Worm (Caenorhabditis elegans) whole organism, late embryonic: ENCODE data around the gene rpl-2.

Experiments
- F13H6.1 ChIP-seq: sonication (generic microtip); optimal IDR thresholded peaks from 2 replicates; lab custom pipeline; 2016; ENCODE audit warnings: missing genetic modification characterization, missing compliant biosample characterization
- ahr-1 ChIP-seq: sonication (generic microtip); optimal IDR thresholded peaks from 2 replicates; lab custom pipeline; 2016; ENCODE audit warnings: missing genetic modification characterization, missing compliant biosample characterization
- ceh-14 ChIP-seq: sonication (generic microtip); optimal IDR thresholded peaks from 2 replicates; lab custom pipeline; 2016; ENCODE audit warnings: missing genotype, missing genetic modification characterization, missing compliant biosample characterization
- ceh-19 ChIP-seq: fragments of 200-800 bp; sonication (Bioruptor generic); optimal IDR thresholded peaks from 2 replicates; lab custom pipeline; 2018; ENCODE audit warnings: mild to moderate bottlenecking, missing genetic modification characterization, missing compliant biosample characterization
- ceh-22 ChIP-seq: sonication (generic microtip); optimal IDR thresholded peaks from 2 replicates; lab custom pipeline; 2017; ENCODE audit warnings: missing biosample characterization, missing genetic modification characterization
- ceh-30 ChIP-seq: fragments of 150-350 bp; optimal IDR thresholded peaks from 2 replicates; lab custom pipeline; 2014; ENCODE audit warnings: missing biosample characterization, missing genetic modification characterization
- ceh-31 ChIP-seq: sonication (generic microtip); optimal IDR thresholded peaks from 2 replicates; lab custom pipeline; 2016; ENCODE audit warnings: missing genetic modification characterization, missing compliant biosample characterization
- ceh-34 ChIP-seq: sonication (generic microtip); optimal IDR thresholded peaks from 2 replicates; lab custom pipeline; 2016; ENCODE audit warnings: mild to moderate bottlenecking, missing genetic modification characterization, missing compliant biosample characterization
- ceh-45 ChIP-seq: fragments of 200-800 bp; sonication (Bioruptor generic); IDR thresholded peaks from 2 replicates; pipeline ENCODE4 v1.3.6; 2022; ENCODE audit warnings: missing genetic modification reagents, missing genetic modification characterization, missing compliant biosample characterization
- ceh-6 ChIP-seq: fragments of 200-800 bp; sonication (Bioruptor generic); optimal IDR thresholded peaks from 2 replicates; lab custom pipeline; 2018; ENCODE audit warnings: mild to moderate bottlenecking, missing genetic modification characterization, missing compliant biosample characterization
- ceh-9 ChIP-seq: sonication (generic microtip); optimal IDR thresholded peaks from 2 replicates; lab custom pipeline; 2016; ENCODE audit warnings: mild to moderate bottlenecking, missing genetic modification characterization, inconsistent platforms, missing compliant biosample characterization
- elt-2 ChIP-seq: sonication (generic microtip); optimal IDR thresholded peaks from 2 replicates; lab custom pipeline; 2016; ENCODE audit warnings: missing genetic modification reagents, missing genetic modification characterization, missing compliant biosample characterization
- ets-4 ChIP-seq: sonication (generic microtip); optimal IDR thresholded peaks from 2 replicates; lab custom pipeline; 2016; ENCODE audit warnings: missing genetic modification characterization, missing compliant biosample characterization
- fax-1 ChIP-seq: sonication (generic microtip); optimal IDR thresholded peaks from 2 replicates; lab custom pipeline; 2016; ENCODE audit warnings: missing genotype, missing genetic modification characterization, missing compliant biosample characterization
- fkh-6 ChIP-seq: sonication (generic microtip); optimal IDR thresholded peaks from 2 replicates; lab custom pipeline; 2016; ENCODE audit warnings: missing genetic modification characterization, missing compliant biosample characterization
- gmeb-2 ChIP-seq: sonication (generic microtip); optimal IDR thresholded peaks from 2 replicates; lab custom pipeline; 2016; ENCODE audit warnings: missing genetic modification characterization, inconsistent platforms, missing compliant biosample characterization
- hlh-15 ChIP-seq: sonication (generic microtip); optimal IDR thresholded peaks from 2 replicates; lab custom pipeline; 2016; ENCODE audit warnings: missing genetic modification characterization, missing compliant biosample characterization
- hlh-30 ChIP-seq: sonication (generic microtip); optimal IDR thresholded peaks from 2 replicates; lab custom pipeline; 2017; ENCODE audit warnings: antibody characterized with exemption, missing genetic modification characterization, missing compliant biosample characterization; ENCODE audit not compliant: insufficient read depth
- hlh-8 ChIP-seq: sonication (generic microtip); optimal IDR thresholded peaks from 2 replicates; lab custom pipeline; 2016; ENCODE audit warnings: missing genotype, missing genetic modification characterization, missing compliant biosample characterization
- lim-6 ChIP-seq: sonication (generic microtip); optimal IDR thresholded peaks from 2 replicates; lab custom pipeline; 2016; ENCODE audit warnings: missing genetic modification characterization, missing compliant biosample characterization
- madf-2 ChIP-seq: sonication (generic microtip); optimal IDR thresholded peaks from 2 replicates; lab custom pipeline; 2017; ENCODE audit warnings: missing genetic modification characterization, missing compliant biosample characterization
- nfya-1 ChIP-seq: sonication (generic microtip); optimal IDR thresholded peaks from 2 replicates; lab custom pipeline; 2017; ENCODE audit warnings: missing genetic modification characterization, mild to moderate bottlenecking, missing compliant biosample characterization, antibody characterized with exemption, moderate library complexity
- nhr-11 ChIP-seq: fragments of 150-350 bp; optimal IDR thresholded peaks from 2 replicates; lab custom pipeline; 2014; ENCODE audit warnings: missing biosample characterization, missing genetic modification characterization
- pag-3 ChIP-seq: sonication (generic microtip); optimal IDR thresholded peaks from 2 replicates; lab custom pipeline; 2016; ENCODE audit warnings: missing compliant biosample characterization, missing genetic modification characterization, borderline replicate concordance
- pax-1 ChIP-seq: fragments of 150-350 bp; optimal IDR thresholded peaks from 2 replicates; lab custom pipeline; 2014; ENCODE audit warnings: missing biosample characterization, missing genetic modification characterization
- pha-2 ChIP-seq: sonication (generic microtip); optimal IDR thresholded peaks from 2 replicates; lab custom pipeline; 2017; ENCODE audit warnings: mild to moderate bottlenecking, missing genetic modification characterization, missing compliant biosample characterization
- pros-1 ChIP-seq: fragments of 150-350 bp; optimal IDR thresholded peaks from 2 replicates; lab custom pipeline; 2014; ENCODE audit warnings: missing biosample characterization, missing genetic modification reagents, missing genetic modification characterization
- rnt-1 ChIP-seq: sonication (generic microtip); optimal IDR thresholded peaks from 2 replicates; lab custom pipeline; 2016; ENCODE audit warnings: missing genetic modification characterization, missing compliant biosample characterization
- sox-4 ChIP-seq: sonication (generic microtip); optimal IDR thresholded peaks from 2 replicates; lab custom pipeline; 2017; ENCODE audit warnings: mild to moderate bottlenecking, missing genetic modification characterization, inconsistent platforms, missing compliant biosample characterization
- syd-9 ChIP-seq: sonication (generic microtip); optimal IDR thresholded peaks from 2 replicates; lab custom pipeline; 2016; ENCODE audit warnings: mild to moderate bottlenecking, missing genetic modification characterization, moderate library complexity, missing compliant biosample characterization
- tbx-2 ChIP-seq: sonication (generic microtip); optimal IDR thresholded peaks from 2 replicates; lab custom pipeline; 2016; ENCODE audit warnings: missing genetic modification characterization, missing compliant biosample characterization
- unc-55 ChIP-seq: sonication (generic microtip); optimal IDR thresholded peaks from 2 replicates; lab custom pipeline; 2017; ENCODE audit warnings: missing biosample characterization, missing genetic modification reagents, missing genetic modification characterization

The rpl-2 gene

DNA sequence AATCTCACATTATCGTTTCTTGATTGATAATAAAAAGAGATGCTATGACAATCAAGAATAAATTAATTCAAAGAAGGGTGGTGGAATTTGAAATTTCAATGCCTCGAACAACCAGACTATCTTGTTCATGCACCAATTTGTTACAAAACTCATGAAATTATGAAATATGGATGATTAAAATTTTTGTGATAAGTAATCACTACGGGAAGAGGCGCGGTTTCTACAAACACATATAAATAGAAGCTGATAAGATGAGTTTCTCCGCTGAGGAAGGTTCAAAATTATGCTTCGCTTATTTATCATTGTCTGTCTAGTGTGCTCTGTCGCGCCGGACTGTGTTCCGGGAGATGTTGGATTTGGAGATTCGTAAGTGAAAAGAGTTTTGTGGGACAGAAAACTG, 35.0 kb downstream of the rpl-2 start:
- no peak for TF ChIP-seq hlh-8 (tag; lab: Kevin White, UChicago)
- TF ChIP-seq gmeb-2 = no peak
- no peak for TF ChIP-seq nfya-1 (tag; lab: Kevin White, UChicago)
- no peak for TF ChIP-seq rnt-1 (tag; lab: Kevin White, UChicago)
- no peak for TF ChIP-seq ceh-34 (tag; lab: Kevin White, UChicago)
- TF ChIP-seq fkh-6 = no peak
- TF ChIP-seq ceh-31 (tag; lab: Kevin White, UChicago) = no peak
- TF ChIP-seq lim-6 (tag; lab: Kevin White, UChicago) = no peak
- TF ChIP-seq madf-2 (tag; lab: Kevin White, UChicago) = no peak
- no peak for TF ChIP-seq hlh-30 (tag; lab: Kevin White, UChicago)

DNA sequence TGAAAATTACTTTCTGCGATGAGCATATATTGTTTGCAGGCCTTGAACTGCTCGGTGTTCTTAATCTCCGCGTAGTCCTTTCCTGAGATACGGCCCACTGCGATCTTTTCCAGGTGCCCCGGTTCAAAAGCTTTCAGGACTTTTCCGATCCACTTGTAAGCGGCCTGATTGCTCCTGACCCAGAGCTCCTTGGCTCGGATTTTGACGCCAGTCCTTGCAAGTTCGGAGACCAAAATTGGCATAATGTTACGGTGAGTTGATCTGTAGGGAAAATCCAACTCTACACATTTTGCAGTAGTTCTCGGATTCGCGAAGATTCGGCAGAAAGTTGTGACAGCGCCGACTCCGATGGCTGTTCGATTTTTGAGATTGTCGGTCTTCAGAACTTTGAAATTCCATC, 37.5 kb downstream of the rpl-2 start:
- TF ChIP-seq ceh-9 (tag; lab: Kevin White, UChicago) (no peak), hlh-15 (tag; lab: Kevin White, UChicago) (no peak), unc-55 (GFP tag; lab: Kevin White, UChicago) (no peak), ceh-6 (no peak), pag-3 (tag; lab: Kevin White, UChicago) (no peak), ceh-19 (no peak), ahr-1 (no peak), syd-9 (tag; lab: Kevin White, UChicago) (no peak), nhr-11 (tag; lab: Kevin White, UChicago) (no peak), sox-4 (tag; lab: Kevin White, UChicago) (no peak), ceh-14 (tag; lab: Kevin White, UChicago) (no peak), F13H6.1 (tag; lab: Kevin White, UChicago) (no peak), ceh-31 (tag; lab: Kevin White, UChicago) (no peak), hlh-8 (tag; lab: Kevin White, UChicago) (no peak)

DNA sequence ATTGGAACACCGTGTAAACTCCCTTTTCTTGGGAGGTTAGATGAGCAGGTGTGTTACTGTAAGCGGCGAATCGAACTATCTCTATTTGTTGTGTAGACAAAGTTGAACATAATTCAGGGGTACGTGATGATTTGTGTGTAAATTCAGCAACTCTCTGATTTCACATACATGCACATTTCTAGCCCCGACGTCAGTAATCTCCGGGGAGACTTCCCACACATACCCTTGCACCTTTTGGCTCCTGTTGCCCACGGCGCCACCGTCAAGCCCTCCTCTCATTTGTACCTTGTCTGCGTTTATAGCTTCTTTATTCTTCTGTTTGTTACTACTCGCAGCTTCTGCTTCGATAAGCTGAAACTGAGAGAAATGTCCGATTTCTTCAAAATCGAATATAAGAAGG, 39.4 kb downstream of the rpl-2 start, which contains the start of gene Y38H6C.25:
Gene Y38H6C.25 (plus strand): TSS at position 301 of the 400 bp plus-strand sequence.
- TF ChIP-seq tbx-2 (tag; lab: Kevin White, UChicago) (no peak), hlh-8 (tag; lab: Kevin White, UChicago) (no peak)
- TF ChIP-seq, all 69 proteins: peak for 0

DNA sequence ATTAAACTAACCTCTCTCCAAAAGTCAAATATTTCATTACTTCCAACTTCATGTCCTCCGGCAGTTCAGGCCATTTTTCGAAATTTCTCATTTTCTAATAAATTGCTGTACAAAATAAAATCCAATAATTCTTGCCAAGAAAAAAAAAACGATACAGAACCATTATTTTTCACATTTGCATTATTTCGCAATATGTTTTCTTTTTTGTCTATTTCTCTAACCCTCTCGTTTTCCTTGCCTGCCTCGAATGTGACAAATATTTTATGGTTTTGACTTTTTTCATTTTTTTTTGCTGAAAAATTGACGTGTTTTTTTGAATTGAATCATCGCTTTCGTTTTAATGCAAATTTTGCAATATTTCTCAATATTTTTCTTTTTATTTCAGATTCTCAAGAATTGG, 42.7 kb downstream of the rpl-2 start, which contains the start of the genes Y38H6C.9 and fbxa-150:
Gene Y38H6C.9 (minus strand): TSS at position 52 of the 400 bp plus-strand sequence.
Gene fbxa-150 (plus strand): TSS at position 380 of the 400 bp plus-strand sequence.
- TF ChIP-seq ceh-45 (GFP tag; lab: Robert Waterston, UW) (no peak), rnt-1 (tag; lab: Kevin White, UChicago) (no peak), ets-4 (tag; lab: Kevin White, UChicago) (no peak)

DNA sequence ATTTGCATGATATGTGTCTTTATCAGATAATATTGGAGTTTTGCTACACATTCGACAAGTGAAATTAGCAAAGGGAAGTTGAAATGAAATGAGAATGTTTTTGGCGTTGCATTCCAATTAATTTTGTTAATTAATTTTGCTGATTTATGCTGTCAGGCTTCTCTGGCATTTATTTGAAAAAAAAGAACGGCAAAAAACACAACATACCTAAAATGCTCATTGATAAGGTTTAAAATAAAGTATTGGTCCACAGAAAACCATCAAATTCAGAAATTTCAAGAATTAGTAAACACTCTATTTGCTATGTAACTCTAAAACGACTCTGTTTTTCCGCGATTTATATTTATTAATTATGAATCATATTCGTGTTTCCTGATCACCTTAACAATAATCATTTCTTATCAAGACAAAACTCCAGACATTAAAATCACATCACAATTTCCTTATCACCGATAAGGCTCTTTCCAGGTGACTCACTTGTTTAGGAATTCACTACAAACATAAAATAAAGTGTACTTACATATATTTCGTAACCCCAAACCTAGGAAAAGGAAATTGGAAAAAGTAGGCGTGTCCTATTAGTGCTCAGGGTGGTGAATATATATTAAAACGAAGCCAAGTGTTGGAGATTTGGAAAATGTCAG, 46.4 kb downstream of the rpl-2 start, which contains the start of the genes srh-166 and Y38H6C.24:
Gene srh-166 (minus strand): TSS at position 51 of the 644 bp plus-strand sequence.
Gene Y38H6C.24 (plus strand): TSS at position 620 of the 644 bp plus-strand sequence.
- TF ChIP-seq fax-1 (tag; lab: Kevin White, UChicago) (no peak), ceh-30 (tag; lab: Kevin White, UChicago) (no peak), hlh-15 (tag; lab: Kevin White, UChicago) (no peak), pha-2 (tag; lab: Kevin White, UChicago) (no peak), ceh-22 (no peak), pros-1 (tag; lab: Kevin White, UChicago) (no peak), elt-2 (tag; lab: Kevin White, UChicago) (peak; percentile 83), pax-1 (tag; lab: Kevin White, UChicago) (no peak)
- TF ChIP-seq, all 69 proteins: peak for 1
